Fruit fly (Drosophila melanogaster) whole organism, pupa: ENCODE data around the gene TBC1D5.

Experiments used
- CG14655 ChIP-seq: fragments of 200-800 bp; sonication (Bioruptor generic); optimal IDR thresholded peaks from 3 replicates; lab custom pipeline; 2017; ENCODE audit warnings: mild to moderate bottlenecking, missing biosample characterization, missing genetic modification reagents, missing genetic modification characterization
- CG4496 ChIP-seq: fragments of 200-800 bp; sonication (Bioruptor generic); IDR thresholded peaks from 3 replicates; pipeline ENCODE4 v1.3.6; 2022; ENCODE audit warnings: missing biosample characterization, missing genetic modification characterization
- CG8301 ChIP-seq: fragments of 200-800 bp; sonication (Bioruptor generic); optimal IDR thresholded peaks from 2 replicates; lab custom pipeline; 2018; ENCODE audit warnings: missing biosample characterization, mild to moderate bottlenecking, missing genetic modification characterization
- Pif1A ChIP-seq: fragments of 200-800 bp; sonication (Bioruptor generic); optimal IDR thresholded peaks from 3 replicates; lab custom pipeline; 2016; ENCODE audit warnings: missing biosample characterization, missing genetic modification characterization
- gl ChIP-seq: fragments of 200-800 bp; sonication (Bioruptor generic); optimal IDR thresholded peaks from 2 replicates; lab custom pipeline; 2018; ENCODE audit warnings: missing biosample characterization, mild to moderate bottlenecking, missing genetic modification characterization

dm6 chr3R:13275473-13275872 lies 3.7 kb upstream of the TBC1D5 start:
- TF ChIP-seq CG14655 (GFP tag; lab: Kevin White, UChicago) (no peak), CG8301 (tag; lab: Kevin White, UChicago) (no peak), Pif1A (GFP tag; lab: Kevin White, UChicago) (no peak), gl (tag; lab: Kevin White, UChicago) (no peak), CG4496 (GFP tag; lab: Robert Waterston, UW) (no peak)
